Worm (Caenorhabditis elegans) whole organism, midembryonic: ENCODE data around the gene acr-15.

ENCODE experiments used
- flt-1 ChIP-seq: fragments of 200-800 bp; sonication (Bioruptor generic); IDR thresholded peaks from 2 replicates; pipeline ENCODE4 v1.3.6; 2022; ENCODE audit warnings: missing genetic modification characterization, missing compliant biosample characterization
- klf-2 ChIP-seq: fragments of 200-800 bp; sonication (Bioruptor generic); conservative IDR thresholded peaks from 2 replicates; pipeline ENCODE4 v1.3.6; 2022; ENCODE audit warnings: missing genetic modification reagents, missing genetic modification characterization, missing compliant biosample characterization
- med-1 ChIP-seq: sonication (generic microtip); optimal IDR thresholded peaks from 2 replicates; lab custom pipeline; 2017; ENCODE audit warnings: missing genetic modification characterization, mild to moderate bottlenecking, missing compliant biosample characterization, antibody characterized with exemption, missing genetic modification reagents; ENCODE audit not compliant: insufficient read depth
- tab-1 ChIP-seq: fragments of 200-800 bp; sonication (Bioruptor generic); IDR thresholded peaks from 2 replicates; pipeline ENCODE4 v1.3.6; 2022; ENCODE audit warnings: missing genetic modification characterization, missing compliant biosample characterization
- ztf-29 ChIP-seq: fragments of 200-800 bp; sonication (Bioruptor generic); IDR thresholded peaks from 2 replicates; pipeline ENCODE4 v1.3.6; 2022; ENCODE audit warnings: missing genetic modification reagents, missing genetic modification characterization, missing compliant biosample characterization

ce11 chrV:8533916-8534315 lies 18.6 kb upstream of the acr-15 start:
- TF ChIP-seq ztf-29 (GFP tag; lab: Robert Waterston, UW) (no peak), flt-1 (GFP tag; lab: Robert Waterston, UW) (no peak), klf-2 (no peak), med-1 (GFP tag; lab: Kevin White, UChicago) (no peak), tab-1 (GFP tag; lab: Robert Waterston, UW) (no peak)
